Worm (Caenorhabditis elegans) whole organism, mixed stage, embryonic: Measurements from ENCODE around the gene sfxn-1.1.

ENCODE experiments used
- blmp-1 ChIP-seq: fragments of 150-350 bp; optimal IDR thresholded peaks from 2 replicates; lab custom pipeline; 2014; ENCODE audit warnings: missing biosample characterization, missing genetic modification characterization
- lin-32 ChIP-seq: fragments of 200-800 bp; sonication (Bioruptor generic); optimal IDR thresholded peaks from 2 replicates; lab custom pipeline; 2018; ENCODE audit warnings: mild to moderate bottlenecking, missing genetic modification characterization, missing compliant biosample characterization
- ztf-11 ChIP-seq: fragments of 150-350 bp; optimal IDR thresholded peaks from 2 replicates; lab custom pipeline; 2014; ENCODE audit warnings: missing biosample characterization, missing genetic modification characterization

- TF ChIP-seq lin-32 (GFP tag; lab: Kevin White, UChicago) (no peak), ztf-11 (tag; lab: Kevin White, UChicago) (no peak), blmp-1 (tag; lab: Kevin White, UChicago) (no peak)
These were observed 41.2 kb upstream of the sfxn-1.1 start, which contains the start of gene F35H8.4 for ce11 chrII:9559929-9560328.
